Fruit fly (Drosophila melanogaster): ENCODE data around the gene CG7218.

The CG7218 gene

dm6 chr3R:18164052-18164722, at the start of gene CG7218, which contains the start of gene Cbp20 (continued):
- TF ChIP-seq CG14710 (tag; optimal IDR thresholded peaks at IDR 0.05), result peak; percentile 82
- peak; percentile 75 for TF ChIP-seq vfl (GFP tag; optimal IDR thresholded peaks at IDR 0.05)
- TF ChIP-seq dan (GFP tag; IDR thresholded peaks at IDR 0.05), result no peak
- peak; percentile 47 for TF ChIP-seq CG18764 (GFP tag; optimal IDR thresholded peaks at IDR 0.05)
- peak; percentile 10 for TF ChIP-seq gro (GFP tag; optimal IDR thresholded peaks at IDR 0.05)
- peak; percentile 50 for TF ChIP-seq CG10654 (GFP tag; optimal IDR thresholded peaks at IDR 0.05)
- peak; percentile 95 for TF ChIP-seq NFAT (GFP tag; IDR thresholded peaks at IDR 0.05)
- TF ChIP-seq CG7556 (GFP tag; optimal IDR thresholded peaks at IDR 0.05), result peak; percentile 56
- no peak for TF ChIP-seq en (GFP tag; optimal IDR thresholded peaks at IDR 0.05)
- peak in 1 of 2 experiments; percentile 73 for TF ChIP-seq crp (GFP tag; optimal IDR thresholded peaks at IDR 0.05)
- TF ChIP-seq ind (GFP tag; optimal IDR thresholded peaks at IDR 0.05), result peak; percentile 78
- peak; percentile 65; the same call in 1 of the 3 replicates for TF ChIP-seq zen2 (GFP tag; IDR thresholded peaks at IDR 0.05; ENCODE audit: partially characterized antibody)
- peak; percentile 32 for TF ChIP-seq fu2 (GFP tag; optimal IDR thresholded peaks at IDR 0.05)
- TF ChIP-seq rib (GFP tag; IDR thresholded peaks at IDR 0.05), result peak; percentile 62; the same call in 1 of the 2 replicates
- peak; percentile 85 for TF ChIP-seq CG16813 (GFP tag; IDR thresholded peaks at IDR 0.05; ENCODE audit: partially characterized antibody)
- peak; percentile 58 to 71 for TF ChIP-seq Pdp1 (GFP tag; optimal IDR thresholded peaks at IDR 0.05)
- TF ChIP-seq CG3995 (GFP tag; optimal IDR thresholded peaks at IDR 0.05), result peak; percentile 97
- peak; percentile 79 for TF ChIP-seq YL-1 (GFP tag; optimal IDR thresholded peaks at IDR 0.05)
- TF ChIP-seq tx (GFP tag; optimal IDR thresholded peaks at IDR 0.05), result peak; percentile 20
- no peak for TF ChIP-seq BtbVII (GFP tag; optimal IDR thresholded peaks at IDR 0.05)
- peak; percentile 55 for TF ChIP-seq CG5245 (GFP tag; optimal IDR thresholded peaks at IDR 0.05)
- TF ChIP-seq dmrt11E (tag; optimal IDR thresholded peaks at IDR 0.05), result peak; percentile 36
- peak; percentile 89 for TF ChIP-seq mam (GFP tag; optimal IDR thresholded peaks at IDR 0.05)
- peak; percentile 47; the same call in 1 of the 2 replicates for TF ChIP-seq onecut (GFP tag; IDR thresholded peaks at IDR 0.05)
- TF ChIP-seq jigr1 (GFP tag; IDR thresholded peaks at IDR 0.05), result 0 out of 3 replicates have a peak, but pooled peaks have one; percentile 23
- TF ChIP-seq nerfin-2 (GFP tag; IDR thresholded peaks at IDR 0.05; ENCODE audit: partially characterized antibody), result peak; percentile 55
- no peak for TF ChIP-seq ro (GFP tag; IDR thresholded peaks at IDR 0.05)
- peak; percentile 12; the same call in 1 of the 3 replicates for TF ChIP-seq otp (GFP tag; IDR thresholded peaks at IDR 0.05)
- TF ChIP-seq Hr51 (GFP tag; optimal IDR thresholded peaks at IDR 0.05), result peak; percentile 26 to 58
- TF ChIP-seq Taf1 (GFP tag; IDR thresholded peaks at IDR 0.05), result peak; percentile 61; the same call in 1 of the 2 replicates
- peak; percentile 82 for TF ChIP-seq lab (GFP tag; optimal IDR thresholded peaks at IDR 0.05)
- peak; percentile 41 for TF ChIP-seq pum (GFP tag; optimal IDR thresholded peaks at IDR 0.05)
- peak; percentile 90 for TF ChIP-seq CG2120 (GFP tag; optimal IDR thresholded peaks at IDR 0.05)
- TF ChIP-seq Gug (GFP tag; IDR thresholded peaks at IDR 0.05), result peak; percentile 91
- TF ChIP-seq ssp (GFP tag; IDR thresholded peaks at IDR 0.05), result peak; percentile 34; the same call in 1 of the 2 replicates
- TF ChIP-seq CG11560 (tag; IDR thresholded peaks at IDR 0.05), result peak; percentile 93
- TF ChIP-seq slou (GFP tag; optimal IDR thresholded peaks at IDR 0.05), result peak; percentile 44
- TF ChIP-seq CG18619 (GFP tag; optimal IDR thresholded peaks at IDR 0.05), result peak; percentile 50
- no peak for TF ChIP-seq sqz (GFP tag; optimal IDR thresholded peaks at IDR 0.05)
- no peak for TF ChIP-seq CG6854 (GFP tag; optimal IDR thresholded peaks at IDR 0.05)
- TF ChIP-seq sna (GFP tag; IDR thresholded peaks at IDR 0.05; ENCODE audit: partially characterized antibody), result peak; percentile 89
- TF ChIP-seq hbn (GFP tag; IDR thresholded peaks at IDR 0.05; ENCODE audit: partially characterized antibody), result peak; percentile 76
- TF ChIP-seq B-H2 (GFP tag; optimal IDR thresholded peaks at IDR 0.05), result peak; percentile 77
- TF ChIP-seq CG31224 (GFP tag; IDR thresholded peaks at IDR 0.05), result peak; percentile 65
- peak; percentile 31 for TF ChIP-seq CG17568 (GFP tag; optimal IDR thresholded peaks at IDR 0.05)
- TF ChIP-seq CG34422 (GFP tag; IDR thresholded peaks at IDR 0.05), result peak; percentile 23; the same call in 2 of the 3 replicates
- peak; percentile 78 for TF ChIP-seq CG13424 (tag; optimal IDR thresholded peaks at IDR 0.05)
- TF ChIP-seq CG15601 (tag; optimal IDR thresholded peaks at IDR 0.05), result peak; percentile 64
- peak; percentile 29 for TF ChIP-seq CG31388 (GFP tag; optimal IDR thresholded peaks at IDR 0.05)

Data from whole organism, embryonic.